Fruit fly (Drosophila melanogaster) whole organism, embryonic: ENCODE measurements around the gene CG43085.

ENCODE experiments used
- ATbp ChIP-seq: fragments of 200-800 bp; sonication (Bioruptor generic); optimal IDR thresholded peaks from 2 replicates; lab custom pipeline; 2017; ENCODE audit warnings: missing biosample characterization, mild to moderate bottlenecking, missing genetic modification characterization, missing genetic modification reagents
- Blimp-1 ChIP-seq: fragments of 200-800 bp; sonication (Bioruptor generic); optimal IDR thresholded peaks from 3 replicates; lab custom pipeline; 2018; ENCODE audit warnings: missing biosample characterization, missing genetic modification characterization, mild to moderate bottlenecking, moderate library complexity, missing genetic modification reagents
- CG10267 ChIP-seq: fragments of 200-800 bp; sonication (Bioruptor generic); optimal IDR thresholded peaks from 2 replicates; lab custom pipeline; 2018; ENCODE audit warnings: missing biosample characterization, mild to moderate bottlenecking, missing genetic modification characterization, moderate library complexity
- CG10321 ChIP-seq: fragments of 200-800 bp; sonication (Bioruptor generic); IDR thresholded peaks from 2 replicates; pipeline ENCODE4 v1.3.6; 2022; ENCODE audit warnings: missing biosample characterization, missing genetic modification characterization
- CG10543 ChIP-seq: fragments of 200-800 bp; sonication (Bioruptor generic); optimal IDR thresholded peaks from 3 replicates; lab custom pipeline; 2017; ENCODE audit warnings: missing biosample characterization, mild to moderate bottlenecking, missing genetic modification characterization, moderate library complexity
- CG16815 ChIP-seq: fragments of 200-800 bp; sonication (Bioruptor generic); optimal IDR thresholded peaks from 3 replicates; lab custom pipeline; 2017; ENCODE audit warnings: missing biosample characterization, mild to moderate bottlenecking, missing genetic modification characterization
- CG2678 ChIP-seq: fragments of 200-800 bp; sonication (Bioruptor generic); optimal IDR thresholded peaks from 3 replicates; lab custom pipeline; 2019; ENCODE audit warnings: missing biosample characterization, mild to moderate bottlenecking, missing genetic modification characterization, moderate library complexity
- CG2712 ChIP-seq: fragments of 200-800 bp; optimal IDR thresholded peaks from 3 replicates; lab custom pipeline; 2019; ENCODE audit warnings: missing biosample characterization, mild to moderate bottlenecking, missing genetic modification characterization, moderate library complexity
- CG32767 ChIP-seq: fragments of 200-800 bp; sonication (Bioruptor generic); IDR thresholded peaks from 2 replicates; pipeline ENCODE4 v1.3.6; 2022; ENCODE audit warnings: missing biosample characterization, missing genetic modification characterization
- CG3407 ChIP-seq: fragments of 200-800 bp; sonication (Bioruptor generic); optimal IDR thresholded peaks from 2 replicates; lab custom pipeline; 2018; ENCODE audit warnings: missing biosample characterization, mild to moderate bottlenecking, missing genetic modification characterization
- CG34224 ChIP-seq: fragments of 200-800 bp; sonication (Bioruptor generic); IDR thresholded peaks from 3 replicates; pipeline ENCODE4 v1.3.6; 2022; ENCODE audit warnings: missing biosample characterization, missing genetic modification characterization; ENCODE audit not compliant: partially characterized antibody
- CG34376 ChIP-seq: fragments of 200-800 bp; sonication (Bioruptor generic); optimal IDR thresholded peaks from 2 replicates; lab custom pipeline; 2018; ENCODE audit warnings: missing biosample characterization, mild to moderate bottlenecking, missing genetic modification characterization
- CG3726 ChIP-seq: fragments of 200-800 bp; sonication (Bioruptor generic); IDR thresholded peaks from 3 replicates; pipeline ENCODE4, ENCODE4 v1.3.6; 2022; ENCODE audit warnings: missing biosample characterization, missing genetic modification characterization
- CG42726 ChIP-seq: fragments of 200-800 bp; sonication (Bioruptor generic); IDR thresholded peaks from 2 replicates; pipeline ENCODE4 v1.3.6; 2022; ENCODE audit warnings: missing biosample characterization, missing genetic modification characterization; ENCODE audit not compliant: partially characterized antibody
- CG4617 ChIP-seq: fragments of 200-800 bp; sonication (Bioruptor generic); optimal IDR thresholded peaks from 3 replicates; lab custom pipeline; 2016; ENCODE audit warnings: missing biosample characterization, missing genetic modification characterization, borderline replicate concordance
- CG6854 ChIP-seq: fragments of 200-800 bp; sonication (Bioruptor generic); optimal IDR thresholded peaks from 3 replicates; lab custom pipeline; 2017; ENCODE audit warnings: missing biosample characterization, mild to moderate bottlenecking, missing genetic modification characterization
- CG7786 ChIP-seq: fragments of 200-800 bp; sonication (Bioruptor generic); optimal IDR thresholded peaks from 2 replicates; lab custom pipeline; 2016; ENCODE audit warnings: missing biosample characterization, missing genetic modification characterization
- CG8765 ChIP-seq: fragments of 200-800 bp; sonication (Bioruptor generic); IDR thresholded peaks from 2 replicates; pipeline ENCODE4 v1.3.6; 2022; ENCODE audit warnings: missing biosample characterization, missing genetic modification characterization
- CG9609 ChIP-seq: fragments of 200-800 bp; sonication (Bioruptor generic); optimal IDR thresholded peaks from 3 replicates; lab custom pipeline; 2016; ENCODE audit warnings: missing biosample characterization, missing genetic modification characterization
- E2f1 ChIP-seq: fragments of 200-800 bp; sonication (Bioruptor generic); IDR thresholded peaks from 2 replicates; pipeline ENCODE4 v1.3.6; 2022; ENCODE audit warnings: missing biosample characterization, missing genetic modification characterization
- GATAe ChIP-seq: fragments of 200-800 bp; sonication (Bioruptor generic); conservative IDR thresholded peaks from 2 replicates; pipeline ENCODE4 v1.3.6; 2022; ENCODE audit warnings: missing biosample characterization, missing genetic modification characterization
- HHEX ChIP-seq: fragments of 200-800 bp; sonication (Bioruptor generic); optimal IDR thresholded peaks from 3 replicates; lab custom pipeline; 2017; ENCODE audit warnings: missing biosample characterization, mild to moderate bottlenecking, missing genetic modification characterization, missing genetic modification reagents
- HLH3B ChIP-seq: fragments of 200-800 bp; sonication (Bioruptor generic); IDR thresholded peaks from 2 replicates; pipeline ENCODE4 v1.3.6; 2022; ENCODE audit warnings: missing biosample characterization, missing genetic modification characterization
- HLH4C ChIP-seq: fragments of 200-800 bp; sonication (Bioruptor generic); IDR thresholded peaks from 3 replicates; pipeline ENCODE4 v1.3.6; 2022; ENCODE audit warnings: missing biosample characterization, missing genetic modification characterization; ENCODE audit not compliant: partially characterized antibody
- Lpt ChIP-seq: fragments of >200 bp; optimal IDR thresholded peaks from 2 replicates; lab custom pipeline; 2018; ENCODE audit warnings: missing biosample characterization, missing genetic modification characterization
- Oaz ChIP-seq: fragments of 200-800 bp; sonication (Bioruptor generic); IDR thresholded peaks from 2 replicates; pipeline ENCODE4 v1.3.6; 2022; ENCODE audit warnings: missing biosample characterization, missing genetic modification characterization
- Oli ChIP-seq: fragments of 200-800 bp; sonication (Bioruptor generic); optimal IDR thresholded peaks from 2 replicates; lab custom pipeline; 2018; ENCODE audit warnings: missing biosample characterization, mild to moderate bottlenecking, missing genetic modification characterization, moderate library complexity
- Optix ChIP-seq: fragments of 200-800 bp; sonication (Bioruptor generic); IDR thresholded peaks from 3 replicates; pipeline ENCODE4 v1.3.6; 2022; ENCODE audit warnings: missing biosample characterization, missing genetic modification characterization
- Scr ChIP-seq: fragments of 200-800 bp; sonication (Bioruptor generic); IDR thresholded peaks from 2 replicates; pipeline ENCODE4 v1.3.6; 2022; ENCODE audit warnings: missing biosample characterization, missing genetic modification characterization; ENCODE audit not compliant: partially characterized antibody
- Sin3A ChIP-seq: fragments of >200 bp; optimal IDR thresholded peaks from 2 replicates; lab custom pipeline; 2018
- Sry-δ ChIP-seq: fragments of 200-800 bp; sonication (Bioruptor generic); optimal IDR thresholded peaks from 2 replicates; lab custom pipeline; 2016; ENCODE audit warnings: missing biosample characterization, missing genetic modification characterization
- Vsx1 ChIP-seq: fragments of 200-800 bp; sonication (Bioruptor generic); optimal IDR thresholded peaks from 2 replicates; lab custom pipeline; 2017; ENCODE audit warnings: missing biosample characterization, mild to moderate bottlenecking, missing genetic modification characterization, missing genetic modification reagents
- Xrp1 ChIP-seq: fragments of 200-800 bp; sonication (Bioruptor generic); IDR thresholded peaks from 2 replicates; pipeline ENCODE4 v1.3.6; 2022; ENCODE audit warnings: missing biosample characterization, missing genetic modification characterization
- YL-1 ChIP-seq: fragments of 200-800 bp; sonication (Bioruptor generic); optimal IDR thresholded peaks from 3 replicates; lab custom pipeline; 2017; ENCODE audit warnings: missing biosample characterization, mild to moderate bottlenecking, missing genetic modification characterization
- ap ChIP-seq: fragments of 200-800 bp; sonication (Bioruptor generic); IDR thresholded peaks from 2 replicates; pipeline ENCODE4 v1.3.6; 2022; ENCODE audit warnings: missing biosample characterization, missing genetic modification characterization
- caup ChIP-seq: fragments of 200-800 bp; sonication (Bioruptor generic); optimal IDR thresholded peaks from 3 replicates; lab custom pipeline; 2017; ENCODE audit warnings: missing biosample characterization, mild to moderate bottlenecking, missing genetic modification characterization, moderate library complexity; ENCODE audit not compliant: severe bottlenecking
- disco-r ChIP-seq: fragments of 200-800 bp; sonication (Bioruptor generic); optimal IDR thresholded peaks from 2 replicates; lab custom pipeline; 2016; ENCODE audit warnings: missing biosample characterization, missing genetic modification characterization
- kay ChIP-seq: fragments of 200-800 bp; sonication (Bioruptor generic); optimal IDR thresholded peaks from 2 replicates; lab custom pipeline; 2016; ENCODE audit warnings: missing biosample characterization, missing genetic modification characterization
- kni ChIP-seq: fragments of 200-800 bp; sonication (Bioruptor generic); optimal IDR thresholded peaks from 3 replicates; lab custom pipeline; 2017; ENCODE audit warnings: mild to moderate bottlenecking, missing biosample characterization, missing genetic modification reagents, missing genetic modification characterization
- lab ChIP-seq: fragments of 200-800 bp; sonication (Bioruptor generic); optimal IDR thresholded peaks from 3 replicates; lab custom pipeline; 2017; ENCODE audit warnings: missing biosample characterization, missing genetic modification characterization, mild to moderate bottlenecking, moderate library complexity, missing genetic modification reagents
- lmd ChIP-seq: fragments of 200-800 bp; sonication (Bioruptor generic); IDR thresholded peaks from 2 replicates; pipeline ENCODE4 v1.3.6; 2022; ENCODE audit warnings: missing biosample characterization, missing genetic modification characterization
- mirr ChIP-seq: fragments of 200-800 bp; sonication (Bioruptor generic); optimal IDR thresholded peaks from 3 replicates; lab custom pipeline; 2018; ENCODE audit warnings: missing biosample characterization, mild to moderate bottlenecking, missing genetic modification characterization
- otp ChIP-seq: fragments of 200-800 bp; sonication (Bioruptor generic); IDR thresholded peaks from 3 replicates; pipeline ENCODE4, ENCODE4 v1.3.6; 2022; ENCODE audit warnings: missing biosample characterization, missing genetic modification characterization
- sc ChIP-seq, 3 experiments: fragments of >200 bp in 2 of 3; fragments of 200-800 bp in 1 of 3; sonication (Bioruptor generic) in 1 of 3; optimal IDR thresholded peaks; 2 replicates in 2 of 3; 3 replicates in 1 of 3; lab custom pipeline; 2017; ENCODE audit warnings: mild to moderate bottlenecking in 1 of 3, missing biosample characterization in 1 of 3, missing genetic modification characterization in 1 of 3, missing genetic modification reagents in 1 of 3
- sd ChIP-seq: fragments of 200-800 bp; sonication (Bioruptor generic); optimal IDR thresholded peaks from 3 replicates; lab custom pipeline; 2018; ENCODE audit warnings: missing biosample characterization, mild to moderate bottlenecking, missing genetic modification characterization, moderate library complexity
- seq ChIP-seq: fragments of 200-800 bp; sonication (Bioruptor generic); IDR thresholded peaks from 2 replicates; pipeline ENCODE4 v1.3.6; 2022; ENCODE audit warnings: missing biosample characterization, missing genetic modification characterization
- tap ChIP-seq: fragments of 200-800 bp; optimal IDR thresholded peaks from 3 replicates; lab custom pipeline; 2019; ENCODE audit warnings: missing biosample characterization, mild to moderate bottlenecking, missing genetic modification characterization, moderate library complexity
- twi ChIP-seq: fragments of 200-800 bp; optimal IDR thresholded peaks from 2 replicates; lab custom pipeline; 2019; ENCODE audit warnings: missing biosample characterization, mild to moderate bottlenecking, missing genetic modification characterization, moderate library complexity
- tx ChIP-seq: fragments of 200-800 bp; sonication (Bioruptor generic); optimal IDR thresholded peaks from 2 replicates; lab custom pipeline; 2016; ENCODE audit warnings: missing biosample characterization, missing genetic modification characterization
- usp ChIP-seq: fragments of >200 bp; optimal IDR thresholded peaks from 2 replicates; lab custom pipeline; 2017; ENCODE audit warnings: missing biosample characterization, missing genetic modification characterization
- vfl ChIP-seq: fragments of 200-800 bp; sonication (Bioruptor generic); optimal IDR thresholded peaks from 2 replicates; lab custom pipeline; 2016; ENCODE audit warnings: missing biosample characterization, missing genetic modification characterization

Gene CG43085

DNA sequence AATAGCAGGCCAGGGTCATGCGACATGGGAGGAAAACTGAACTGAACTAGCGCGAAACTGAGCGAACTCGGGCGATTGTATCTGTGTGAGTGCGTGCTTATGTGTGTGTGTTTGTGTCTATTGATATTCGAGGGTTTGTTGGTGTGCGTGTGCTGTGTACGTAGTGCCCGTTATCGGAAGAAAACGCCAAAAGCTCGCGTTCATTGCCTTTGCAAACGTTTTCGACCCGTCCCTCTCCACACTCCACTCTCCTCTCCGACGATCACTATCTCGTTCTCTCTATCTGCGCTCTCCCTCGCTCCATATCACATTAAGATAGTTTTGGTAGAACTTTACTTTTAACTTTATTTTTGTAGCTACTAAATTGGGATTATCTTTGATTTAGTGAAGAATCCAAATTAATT is 29.7 kb downstream of the CG43085 start (continued):
- TF ChIP-seq HLH4C (GFP tag; lab: Robert Waterston, UW) (no peak), Optix (GFP tag; lab: Robert Waterston, UW) (no peak), Sin3A (lab: Kevin White, UChicago) (no peak), CG10321 (GFP tag; lab: Robert Waterston, UW) (no peak), tap (tag; lab: Kevin White, UChicago) (no peak), CG2712 (no peak), mirr (peak; percentile 75), HLH3B (no peak), Blimp-1 (no peak), CG16815 (GFP tag; lab: Kevin White, UChicago) (no peak), CG10267 (no peak), CG3407 (GFP tag; lab: Kevin White, UChicago) (no peak), sc (optimal IDR thresholded peaks at IDR 0.05; lab: Kevin White, UChicago) (no peak), sc (GFP tag; optimal IDR thresholded peaks at IDR 0.05; lab: Kevin White, UChicago) (no peak), Lpt (GFP tag; lab: Kevin White, UChicago) (no peak), ap (GFP tag; lab: Robert Waterston, UW) (no peak), Oli (tag; lab: Kevin White, UChicago) (no peak), CG10543 (GFP tag; lab: Kevin White, UChicago) (peak; percentile 63), CG7786 (GFP tag; lab: Kevin White, UChicago) (no peak), CG34376 (GFP tag; lab: Kevin White, UChicago) (peak; percentile 80), lmd (GFP tag; lab: Robert Waterston, UW) (no peak), lab (GFP tag; lab: Kevin White, UChicago) (peak; percentile 26), twi (tag; lab: Kevin White, UChicago) (no peak), CG8765 (no peak), GATAe (GFP tag; lab: Robert Waterston, UW) (peak; percentile 69), seq (GFP tag; lab: Robert Waterston, UW) (no peak), usp (no peak), CG42726 (GFP tag; lab: Robert Waterston, UW) (0 out of 2 replicates have a peak, but pooled peaks have one; percentile 15), disco-r (no peak), CG32767 (peak; percentile 35; the same call in 1 of the 2 replicates), Scr (no peak), CG6854 (GFP tag; lab: Kevin White, UChicago) (no peak), Sry-δ (GFP tag; lab: Kevin White, UChicago) (no peak), sd (peak; percentile 63), CG4617 (GFP tag; lab: Kevin White, UChicago) (no peak), vfl (GFP tag; lab: Kevin White, UChicago) (no peak), YL-1 (no peak), CG2678 (peak; percentile 3), E2f1 (GFP tag; lab: Robert Waterston, UW) (peak; percentile 37; the same call in 1 of the 2 replicates), CG34224 (GFP tag; lab: Robert Waterston, UW) (no peak; the same call in 2 of the 3 replicates), tx (GFP tag; lab: Kevin White, UChicago) (no peak), kni (GFP tag; lab: Kevin White, UChicago) (no peak), kay (GFP tag; lab: Kevin White, UChicago) (no peak), Xrp1 (GFP tag; lab: Robert Waterston, UW) (no peak), CG9609 (GFP tag; lab: Kevin White, UChicago) (no peak), HHEX (GFP tag; lab: Kevin White, UChicago) (peak; percentile 19), Vsx1 (GFP tag; lab: Kevin White, UChicago) (no peak), ATbp (GFP tag; lab: Kevin White, UChicago) (no peak), CG3726 (GFP tag; lab: Robert Waterston, UW) (no peak), otp (GFP tag; lab: Robert Waterston, UW) (no peak), caup (GFP tag; lab: Kevin White, UChicago) (peak; percentile 21), Oaz (GFP tag; lab: Robert Waterston, UW) (no peak)
